Worm (Caenorhabditis elegans) whole organism, L1 larva: ENCODE data around the gene T15H9.5.

Source experiments
- C04F5.9 ChIP-seq: sonication (generic microtip); optimal IDR thresholded peaks from 2 replicates; lab custom pipeline; 2016; ENCODE audit warnings: missing genetic modification characterization, missing compliant biosample characterization
- C16A3.4 ChIP-seq: fragments of 150-350 bp; optimal IDR thresholded peaks from 2 replicates; lab custom pipeline; 2014; ENCODE audit warnings: missing biosample characterization, missing genetic modification characterization
- C34B4.2 ChIP-seq: sonication (generic microtip); optimal IDR thresholded peaks from 2 replicates; lab custom pipeline; 2017; ENCODE audit warnings: mild to moderate bottlenecking, missing genetic modification characterization, missing compliant biosample characterization
- F16B12.6 ChIP-seq: fragments of 150-350 bp; optimal IDR thresholded peaks from 2 replicates; lab custom pipeline; 2014; ENCODE audit warnings: missing biosample characterization, missing genetic modification characterization
- ama-1 ChIP-seq: fragments of 150-350 bp; optimal IDR thresholded peaks from 2 replicates; lab custom pipeline; 2014
- ceh-82 ChIP-seq, 3 experiments: fragments of 150-350 bp in 1 of 3; sonication (generic microtip) in 2 of 3; optimal IDR thresholded peaks; 2 replicates each; lab custom pipeline; 2014 to 2017; ENCODE audit warnings: missing biosample characterization in 3 of 3, missing genetic modification characterization in 3 of 3
- ceh-90 ChIP-seq: sonication (generic microtip); optimal IDR thresholded peaks from 2 replicates; lab custom pipeline; 2016; ENCODE audit warnings: missing genetic modification characterization, missing compliant biosample characterization
- egl-13 ChIP-seq: sonication (generic microtip); optimal IDR thresholded peaks from 2 replicates; lab custom pipeline; 2016; ENCODE audit warnings: missing genotype, missing genetic modification reagents, missing genetic modification characterization, missing compliant biosample characterization
- egl-27 ChIP-seq, 2 experiments: fragments of 150-350 bp in 1 of 2; sonication (generic microtip); optimal IDR thresholded peaks; 3 replicates each; lab custom pipeline; 2017 to 2018; ENCODE audit warnings: missing biosample characterization in 2 of 2, missing genetic modification characterization in 2 of 2, missing genetic modification reagents in 2 of 2
- elt-2 ChIP-seq: sonication (generic microtip); optimal IDR thresholded peaks from 2 replicates; lab custom pipeline; 2016; ENCODE audit warnings: missing genetic modification characterization, mild to moderate bottlenecking, inconsistent platforms, missing compliant biosample characterization, missing genetic modification reagents
- elt-3 ChIP-seq, 6 experiments: fragments of 150-350 bp in 1 of 6; sonication (generic microtip); optimal IDR thresholded peaks; 2 replicates each; lab custom pipeline; 2017 to 2018; ENCODE audit warnings: missing biosample characterization in 6 of 6, missing genetic modification characterization in 6 of 6, inconsistent platforms in 1 of 6
- fkh-10 ChIP-seq: sonication (generic microtip); optimal IDR thresholded peaks from 2 replicates; lab custom pipeline; 2017; ENCODE audit warnings: missing biosample characterization, missing genetic modification reagents, missing genetic modification characterization
- fkh-4 ChIP-seq: sonication (generic microtip); optimal IDR thresholded peaks from 2 replicates; lab custom pipeline; 2016; ENCODE audit warnings: missing compliant biosample characterization, missing genetic modification characterization, borderline replicate concordance
- fkh-8 ChIP-seq: sonication (generic microtip); optimal IDR thresholded peaks from 2 replicates; lab custom pipeline; 2016; ENCODE audit warnings: mild to moderate bottlenecking, missing genetic modification characterization, missing compliant biosample characterization
- fos-1 ChIP-seq: fragments of 150-350 bp; optimal IDR thresholded peaks from 2 replicates; lab custom pipeline; 2014; ENCODE audit warnings: missing biosample characterization, missing genetic modification characterization
- grh-1 ChIP-seq: fragments of 200-800 bp; sonication (Bioruptor generic); IDR thresholded peaks from 2 replicates; pipeline ENCODE4 v1.3.6; 2022; ENCODE audit warnings: missing genetic modification reagents, missing genetic modification characterization, missing compliant biosample characterization
- irx-1 ChIP-seq: sonication (generic microtip); optimal IDR thresholded peaks from 2 replicates; lab custom pipeline; 2016; ENCODE audit warnings: missing genetic modification characterization, missing compliant biosample characterization
- isw-1 ChIP-seq: fragments of 200-800 bp; sonication (Bioruptor generic); IDR thresholded peaks from 2 replicates; pipeline ENCODE4 v1.3.6; 2022; ENCODE audit warnings: missing genetic modification characterization, missing compliant biosample characterization
- jun-1 ChIP-seq: fragments of 150-350 bp; optimal IDR thresholded peaks from 2 replicates; lab custom pipeline; 2014; ENCODE audit warnings: missing biosample characterization, missing genetic modification reagents, missing genetic modification characterization
- lin-35 ChIP-seq, 2 experiments: fragments of 150-350 bp; optimal IDR thresholded peaks; 2 replicates each; lab custom pipeline; 2014; ENCODE audit warnings: missing biosample characterization in 2 of 2, missing genetic modification characterization in 2 of 2, missing genetic modification reagents in 2 of 2
- lin-39 ChIP-seq: fragments of 150-350 bp; optimal IDR thresholded peaks from 2 replicates; lab custom pipeline; 2014; ENCODE audit warnings: missing biosample characterization, missing genetic modification reagents, missing genetic modification characterization
- lir-3 ChIP-seq: sonication (generic microtip); optimal IDR thresholded peaks from 2 replicates; lab custom pipeline; 2016; ENCODE audit warnings: mild to moderate bottlenecking, missing genetic modification characterization, moderate library complexity, missing compliant biosample characterization; ENCODE audit not compliant: poor library complexity
- lsy-2 ChIP-seq, 2 experiments: fragments of 150-350 bp; optimal IDR thresholded peaks; 2 replicates each; lab custom pipeline; 2014; ENCODE audit warnings: missing biosample characterization in 2 of 2, missing genetic modification characterization in 2 of 2
- mab-9 ChIP-seq: fragments of 200-800 bp; sonication (Bioruptor generic); IDR thresholded peaks from 2 replicates; pipeline ENCODE4 v1.3.6; 2022; ENCODE audit warnings: missing genetic modification reagents, missing genetic modification characterization, missing compliant biosample characterization
- mdl-1 ChIP-seq, 2 experiments: fragments of 150-350 bp; optimal IDR thresholded peaks; 2 replicates each; lab custom pipeline; 2014 to 2017; ENCODE audit warnings: missing biosample characterization in 2 of 2, missing genetic modification characterization in 2 of 2, inconsistent platforms in 1 of 2
- mef-2 ChIP-seq: fragments of 150-350 bp; optimal IDR thresholded peaks from 2 replicates; lab custom pipeline; 2014; ENCODE audit warnings: missing biosample characterization, missing genetic modification characterization
- mep-1 ChIP-seq: fragments of 150-350 bp; optimal IDR thresholded peaks from 2 replicates; lab custom pipeline; 2014; ENCODE audit warnings: missing biosample characterization, missing genetic modification characterization
- nhr-19 ChIP-seq: fragments of 200-800 bp; sonication (Bioruptor generic); conservative IDR thresholded peaks from 2 replicates; pipeline ENCODE4 v1.3.6; 2022; ENCODE audit warnings: missing genetic modification characterization, missing compliant biosample characterization
- nhr-47 ChIP-seq: sonication (generic microtip); optimal IDR thresholded peaks from 2 replicates; lab custom pipeline; 2016; ENCODE audit warnings: mild to moderate bottlenecking, missing genetic modification characterization, moderate library complexity, missing compliant biosample characterization
- nhr-76 ChIP-seq: sonication (generic microtip); optimal IDR thresholded peaks from 2 replicates; lab custom pipeline; 2017; ENCODE audit warnings: missing biosample characterization, missing genetic modification characterization
- nhr-84 ChIP-seq: sonication (generic microtip); optimal IDR thresholded peaks from 2 replicates; lab custom pipeline; 2017; ENCODE audit warnings: missing biosample characterization, missing genetic modification characterization
- nhr-90 ChIP-seq: sonication (generic microtip); optimal IDR thresholded peaks from 2 replicates; lab custom pipeline; 2016; ENCODE audit warnings: mild to moderate bottlenecking, missing genetic modification characterization, missing compliant biosample characterization; ENCODE audit not compliant: poor library complexity
- pag-3 ChIP-seq: sonication (generic microtip); optimal IDR thresholded peaks from 2 replicates; lab custom pipeline; 2017; ENCODE audit warnings: missing genetic modification characterization, mild to moderate bottlenecking, missing compliant biosample characterization, antibody characterized with exemption, borderline replicate concordance; ENCODE audit not compliant: insufficient read depth
- pax-3 ChIP-seq: fragments of 200-800 bp; sonication (Bioruptor generic); optimal IDR thresholded peaks from 2 replicates; lab custom pipeline; 2018; ENCODE audit warnings: mild to moderate bottlenecking, missing genetic modification characterization, moderate library complexity, missing compliant biosample characterization
- pqm-1 ChIP-seq: sonication (generic microtip); optimal IDR thresholded peaks from 3 replicates; lab custom pipeline; 2017; ENCODE audit warnings: missing biosample characterization, missing genetic modification characterization
- rnt-1 ChIP-seq: sonication (generic microtip); optimal IDR thresholded peaks from 2 replicates; lab custom pipeline; 2016; ENCODE audit warnings: mild to moderate bottlenecking, missing genetic modification characterization, moderate library complexity, missing compliant biosample characterization
- snpc-4 ChIP-seq: fragments of 150-350 bp; optimal IDR thresholded peaks from 2 replicates; lab custom pipeline; 2014; ENCODE audit warnings: missing biosample characterization, missing genetic modification characterization
- tbx-2 ChIP-seq: sonication (generic microtip); optimal IDR thresholded peaks from 2 replicates; lab custom pipeline; 2016; ENCODE audit warnings: missing genetic modification characterization, missing compliant biosample characterization
- unc-130 ChIP-seq: fragments of 150-350 bp; optimal IDR thresholded peaks from 2 replicates; lab custom pipeline; 2017; ENCODE audit warnings: missing biosample characterization, missing genetic modification characterization, inconsistent platforms
- unc-30 ChIP-seq: sonication (generic microtip); optimal IDR thresholded peaks from 2 replicates; lab custom pipeline; 2017; ENCODE audit warnings: missing biosample characterization, missing genetic modification characterization
- unc-62 ChIP-seq: fragments of 150-350 bp; optimal IDR thresholded peaks from 2 replicates; lab custom pipeline; 2014; ENCODE audit warnings: missing biosample characterization, missing genetic modification reagents, missing genetic modification characterization
- unc-98 ChIP-seq: fragments of 200-800 bp; sonication (Bioruptor generic); IDR thresholded peaks from 2 replicates; pipeline ENCODE4 v1.3.6; 2022; ENCODE audit warnings: missing genetic modification characterization, missing compliant biosample characterization
- vab-15 ChIP-seq: sonication (generic microtip); optimal IDR thresholded peaks from 2 replicates; lab custom pipeline; 2017; ENCODE audit warnings: missing genotype, mild to moderate bottlenecking, missing genetic modification characterization, missing compliant biosample characterization
- xbp-1 ChIP-seq: sonication (generic microtip); optimal IDR thresholded peaks from 2 replicates; lab custom pipeline; 2016; ENCODE audit warnings: missing genetic modification characterization, missing compliant biosample characterization
- zip-4 ChIP-seq: fragments of 200-800 bp; sonication (Bioruptor generic); optimal IDR thresholded peaks from 2 replicates; lab custom pipeline; 2018; ENCODE audit warnings: mild to moderate bottlenecking, missing genetic modification characterization, moderate library complexity, missing compliant biosample characterization

Gene T15H9.5

ce11 chrII:9611347-9611923 is at the start of gene T15H9.5, which contains the start of gene T15H9.4:
Gene T15H9.5 (minus strand): TSS chrII:9611447.
Gene T15H9.4 (plus strand): TSS chrII:9611873.
- TF ChIP-seq lin-35 (GFP tag; optimal IDR thresholded peaks at IDR 0.05; lab: Kevin White, UChicago), result no peak
- TF ChIP-seq xbp-1 (tag; lab: Kevin White, UChicago), result no peak
- no peak for TF ChIP-seq mdl-1 (tag; optimal IDR thresholded peaks at IDR 0.05; lab: Kevin White, UChicago)
- TF ChIP-seq egl-27 (tag; optimal IDR thresholded peaks at IDR 0.05; lab: Kevin White, UChicago), result no peak
- TF ChIP-seq nhr-47 (tag; lab: Kevin White, UChicago), result no peak
- TF ChIP-seq F16B12.6 (tag; lab: Kevin White, UChicago), result no peak
- no peak for TF ChIP-seq mab-9 (GFP tag; lab: Robert Waterston, UW)
- TF ChIP-seq unc-98 (GFP tag; lab: Robert Waterston, UW), result no peak
- TF ChIP-seq pax-3, result no peak
- TF ChIP-seq vab-15, result no peak
- TF ChIP-seq lin-39 (tag; lab: Kevin White, UChicago), result no peak

DNA sequence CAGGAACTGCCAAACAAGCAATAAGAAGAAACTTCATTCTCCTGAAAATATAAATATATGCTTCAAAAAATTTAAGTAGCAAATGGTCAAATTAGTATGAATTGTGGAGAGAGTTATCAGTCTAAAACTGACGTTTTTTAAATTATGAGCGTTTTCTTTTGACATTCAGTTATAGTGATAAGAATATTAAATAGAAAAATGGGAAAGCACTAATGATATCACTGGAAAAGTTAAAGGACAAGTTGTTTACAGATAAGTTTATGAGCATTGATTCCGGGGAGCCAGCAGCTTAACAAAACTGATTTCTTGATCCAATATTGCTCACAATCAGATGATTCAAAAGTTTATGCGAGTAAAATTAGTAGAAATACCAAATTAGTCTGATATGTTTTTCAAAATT is 49.1 kb upstream of the T15H9.5 start, which contains the start of gene ZK1320.3:
Gene ZK1320.3, minus strand, starts transcription at position 41 of the 400 bp plus-strand sequence.
- TF ChIP-seq lir-3 (no peak), pqm-1 (tag; lab: Kevin White, UChicago) (no peak), ama-1 (no peak), elt-2 (tag; lab: Kevin White, UChicago) (no peak), C04F5.9 (tag; lab: Kevin White, UChicago) (no peak), isw-1 (GFP tag; lab: Robert Waterston, UW) (no peak), ceh-90 (tag; lab: Kevin White, UChicago) (no peak), irx-1 (tag; lab: Kevin White, UChicago) (no peak), fkh-10 (GFP tag; lab: Kevin White, UChicago) (no peak), egl-13 (no peak), mep-1 (tag; lab: Kevin White, UChicago) (no peak), C16A3.4 (tag; lab: Kevin White, UChicago) (no peak), fkh-8 (no peak), egl-27 (tag; optimal IDR thresholded peaks at IDR 0.05; lab: Kevin White, UChicago) (no peak), pag-3 (tag; lab: Kevin White, UChicago) (no peak)

DNA sequence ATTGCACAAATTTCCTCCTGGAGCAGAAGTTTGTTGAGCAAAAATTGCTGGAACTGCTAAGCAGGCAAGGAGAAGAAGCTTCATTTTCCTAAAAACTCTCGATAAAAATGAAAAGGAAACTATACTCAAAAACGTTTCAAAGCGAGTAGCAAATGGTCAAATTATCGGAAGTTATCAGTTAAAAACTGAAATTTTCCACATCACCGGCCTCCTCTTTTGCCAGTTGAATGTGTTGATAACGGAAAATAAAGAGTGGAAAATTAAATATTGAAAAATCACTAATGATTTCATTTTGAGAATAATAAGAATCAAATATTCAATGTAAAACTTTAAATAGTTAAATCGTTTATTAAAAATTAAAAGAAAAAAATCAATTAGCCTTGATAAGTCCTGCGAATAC is 47.7 kb upstream of the T15H9.5 start, which contains the start of gene ZK1320.2:
Gene ZK1320.2, minus strand, starts transcription at position 88 of the 400 bp plus-strand sequence.
- TF ChIP-seq elt-2 (tag; lab: Kevin White, UChicago), result peak; percentile 26
- no peak for TF ChIP-seq jun-1 (tag; lab: Kevin White, UChicago)
- no peak for TF ChIP-seq unc-98 (GFP tag; lab: Robert Waterston, UW)

DNA sequence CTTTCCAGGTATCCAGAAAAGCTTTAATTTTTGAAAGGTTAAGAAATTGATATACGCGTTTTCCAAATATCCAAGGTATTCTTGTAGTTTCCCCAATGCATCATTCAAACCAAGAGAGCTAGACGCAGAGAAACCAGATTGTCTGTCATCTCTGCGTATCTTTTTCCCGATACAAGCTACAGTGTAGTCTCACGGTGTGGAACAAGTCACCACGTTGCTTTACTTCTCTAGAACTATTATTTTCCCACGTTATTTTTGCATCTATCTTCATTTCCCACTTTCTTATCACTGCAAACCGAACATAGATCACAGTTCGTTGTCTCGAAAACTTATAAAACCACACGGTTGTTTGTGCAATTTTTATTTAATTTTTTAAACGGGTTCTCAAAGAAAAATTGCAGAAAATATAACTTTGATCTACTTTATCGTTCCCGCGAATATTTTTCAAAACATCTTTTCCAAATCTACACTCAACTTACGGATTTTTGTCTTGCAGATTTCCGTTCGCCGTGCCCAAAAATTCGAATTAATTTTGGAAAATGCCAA is 45.0 kb upstream of the T15H9.5 start, which contains the start of gene gstk-1:
Gene gstk-1, plus strand, starts transcription at position 496 of the 546 bp plus-strand sequence.
- TF ChIP-seq unc-62 (GFP tag; lab: Kevin White, UChicago) (no peak), lsy-2 (tag; optimal IDR thresholded peaks at IDR 0.05; lab: Kevin White, UChicago) (peak in 1 of 2 experiments; percentile 2), ceh-82 (tag; optimal IDR thresholded peaks at IDR 0.05; lab: Kevin White, UChicago) (no peak), mef-2 (tag; lab: Kevin White, UChicago) (no peak), irx-1 (tag; lab: Kevin White, UChicago) (no peak), tbx-2 (tag; lab: Kevin White, UChicago) (peak; percentile 9), elt-2 (tag; lab: Kevin White, UChicago) (peak; percentile 68), rnt-1 (tag; lab: Kevin White, UChicago) (peak; percentile 23), fkh-4 (tag; lab: Kevin White, UChicago) (no peak), nhr-90 (tag; lab: Kevin White, UChicago) (peak; percentile 61), nhr-84 (tag; lab: Kevin White, UChicago) (no peak), elt-3 (tag; optimal IDR thresholded peaks at IDR 0.05; lab: Kevin White, UChicago) (peak in 2 of 6 experiments; percentile 44 to 67), fos-1 (tag; lab: Kevin White, UChicago) (no peak), zip-4 (GFP tag; lab: Kevin White, UChicago) (no peak), mdl-1 (tag; optimal IDR thresholded peaks at IDR 0.05; lab: Kevin White, UChicago) (peak in 1 of 2 experiments; percentile 67), nhr-76 (no peak), C34B4.2 (tag; lab: Kevin White, UChicago) (no peak), grh-1 (peak; percentile 31; the same call in 1 of the 2 replicates), unc-130 (tag; lab: Kevin White, UChicago) (no peak), snpc-4 (no peak), unc-98 (GFP tag; lab: Robert Waterston, UW) (no peak), unc-30 (tag; lab: Kevin White, UChicago) (no peak), mep-1 (tag; lab: Kevin White, UChicago) (no peak), nhr-19 (GFP tag; lab: Robert Waterston, UW) (0 out of 2 replicates have a peak, but pooled peaks have one; percentile 13)
